Worm (Caenorhabditis elegans) whole organism, late embryonic: ENCODE results near the gene acl-13.

Experiments
- fkh-10 ChIP-seq: fragments of 150-350 bp; optimal IDR thresholded peaks from 2 replicates; lab custom pipeline; 2014; ENCODE audit warnings: missing biosample characterization, missing genetic modification reagents, missing genetic modification characterization
- unc-55 ChIP-seq: sonication (generic microtip); optimal IDR thresholded peaks from 2 replicates; lab custom pipeline; 2017; ENCODE audit warnings: missing biosample characterization, missing genetic modification reagents, missing genetic modification characterization

DNA sequence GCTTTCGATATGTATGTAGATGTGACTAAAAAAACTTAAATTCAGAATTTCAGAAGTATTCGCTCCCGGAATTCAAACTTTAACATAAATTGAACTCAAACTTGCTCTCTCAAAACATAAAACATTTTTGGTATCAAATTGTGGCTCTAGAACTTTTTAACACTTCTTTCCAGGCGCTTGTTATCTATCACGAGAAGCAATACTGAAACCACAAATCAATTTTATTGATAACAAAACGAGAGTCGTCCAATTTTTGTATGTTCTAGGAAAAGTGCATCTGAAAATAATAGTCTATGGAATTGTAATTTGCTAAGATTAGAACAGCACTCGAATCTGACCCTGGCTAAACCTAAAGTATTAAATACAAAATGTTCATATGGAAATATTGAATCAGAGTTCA is 31.3 kb upstream of the acl-13 start:
- TF ChIP-seq unc-55 (GFP tag; lab: Kevin White, UChicago) (no peak), fkh-10 (GFP tag; lab: Kevin White, UChicago) (no peak)
